Fruit fly (Drosophila melanogaster) whole organism, embryonic: Measurements from ENCODE around the gene eEF1alpha2.

Experiments
- CG10431 ChIP-seq: fragments of 200-800 bp; sonication (Bioruptor generic); optimal IDR thresholded peaks from 3 replicates; lab custom pipeline; 2018; ENCODE audit warnings: missing biosample characterization, mild to moderate bottlenecking, missing genetic modification characterization
- CG10654 ChIP-seq: fragments of 200-800 bp; sonication (Bioruptor generic); optimal IDR thresholded peaks from 2 replicates; lab custom pipeline; 2016; ENCODE audit warnings: missing biosample characterization, missing genetic modification characterization
- CG13123 ChIP-seq: fragments of 200-800 bp; sonication (Bioruptor generic); optimal IDR thresholded peaks from 2 replicates; lab custom pipeline; 2016; ENCODE audit warnings: missing biosample characterization, missing genetic modification characterization
- CG13287 ChIP-seq: fragments of 200-800 bp; sonication (Bioruptor generic); IDR thresholded peaks from 2 replicates; pipeline ENCODE4 v1.3.6; 2022; ENCODE audit warnings: missing biosample characterization, missing genetic modification characterization; ENCODE audit not compliant: partially characterized antibody
- CG13424 ChIP-seq: fragments of 200-800 bp; sonication (Bioruptor generic); optimal IDR thresholded peaks from 2 replicates; lab custom pipeline; 2019; ENCODE audit warnings: missing biosample characterization, mild to moderate bottlenecking, missing genetic modification characterization, moderate library complexity
- CG14710 ChIP-seq: fragments of 200-800 bp; sonication (Bioruptor generic); optimal IDR thresholded peaks from 3 replicates; lab custom pipeline; 2019; ENCODE audit warnings: missing biosample characterization, mild to moderate bottlenecking, missing genetic modification characterization, moderate library complexity
- CG15073 ChIP-seq: fragments of 200-800 bp; sonication (Bioruptor generic); optimal IDR thresholded peaks from 2 replicates; lab custom pipeline; 2016; ENCODE audit warnings: missing biosample characterization, missing genetic modification characterization
- CG17568 ChIP-seq: fragments of 200-800 bp; sonication (Bioruptor generic); optimal IDR thresholded peaks from 2 replicates; lab custom pipeline; 2018; ENCODE audit warnings: missing biosample characterization, mild to moderate bottlenecking, missing genetic modification characterization, moderate library complexity
- CG2678 ChIP-seq: fragments of 200-800 bp; sonication (Bioruptor generic); optimal IDR thresholded peaks from 3 replicates; lab custom pipeline; 2019; ENCODE audit warnings: missing biosample characterization, mild to moderate bottlenecking, missing genetic modification characterization, moderate library complexity
- CG2889 ChIP-seq: fragments of 200-800 bp; sonication (Bioruptor generic); IDR thresholded peaks from 3 replicates; pipeline ENCODE4 v1.3.6; 2022; ENCODE audit warnings: missing biosample characterization, missing genetic modification characterization
- CG30403 ChIP-seq: fragments of 200-800 bp; sonication (Bioruptor generic); optimal IDR thresholded peaks from 3 replicates; lab custom pipeline; 2016; ENCODE audit warnings: missing biosample characterization, missing genetic modification characterization
- CG34224 ChIP-seq: fragments of 200-800 bp; sonication (Bioruptor generic); IDR thresholded peaks from 3 replicates; pipeline ENCODE4 v1.3.6; 2022; ENCODE audit warnings: missing biosample characterization, missing genetic modification characterization; ENCODE audit not compliant: partially characterized antibody
- CG4328 ChIP-seq: fragments of 200-800 bp; sonication (Bioruptor generic); optimal IDR thresholded peaks from 3 replicates; lab custom pipeline; 2017; ENCODE audit warnings: missing biosample characterization, missing genetic modification reagents, missing genetic modification characterization
- CG4820 ChIP-seq: fragments of 200-800 bp; sonication (Bioruptor generic); optimal IDR thresholded peaks from 3 replicates; lab custom pipeline; 2016; ENCODE audit warnings: missing biosample characterization, missing genetic modification characterization
- CG5953 ChIP-seq: fragments of 200-800 bp; sonication (Bioruptor generic); IDR thresholded peaks from 2 replicates; pipeline ENCODE4 v1.3.6; 2022; ENCODE audit warnings: missing biosample characterization, missing genetic modification characterization
- CoRest ChIP-seq: fragments of 200-800 bp; sonication (Bioruptor generic); optimal IDR thresholded peaks from 3 replicates; lab custom pipeline; 2018; ENCODE audit warnings: missing biosample characterization, mild to moderate bottlenecking, missing genetic modification characterization, moderate library complexity
- Dad ChIP-seq: fragments of 200-800 bp; sonication (Bioruptor generic); optimal IDR thresholded peaks from 3 replicates; lab custom pipeline; 2016; ENCODE audit warnings: missing biosample characterization, missing genetic modification characterization
- Dll ChIP-seq: fragments of 200-800 bp; sonication (Bioruptor generic); IDR thresholded peaks from 4 replicates; pipeline ENCODE4 v1.3.6; 2022; ENCODE audit warnings: missing biosample characterization, missing genetic modification characterization; ENCODE audit not compliant: partially characterized antibody
- Drgx ChIP-seq: fragments of 200-800 bp; sonication (Bioruptor generic); IDR thresholded peaks from 2 replicates; pipeline ENCODE4 v1.3.6; 2022; ENCODE audit warnings: missing biosample characterization, missing genetic modification characterization
- Eip74EF ChIP-seq, 2 experiments: fragments of 200-800 bp in 1 of 2; fragments of >200 bp in 1 of 2; sonication (Bioruptor generic) in 1 of 2; optimal IDR thresholded peaks; 2 replicates each; lab custom pipeline; 2017 to 2019; ENCODE audit warnings: missing biosample characterization in 2 of 2, missing genetic modification characterization in 2 of 2, mild to moderate bottlenecking in 1 of 2, moderate library complexity in 1 of 2
- Ets97D ChIP-seq: fragments of 200-800 bp; sonication (Bioruptor generic); optimal IDR thresholded peaks from 3 replicates; lab custom pipeline; 2016; ENCODE audit warnings: missing biosample characterization, missing genetic modification characterization
- MBD-R2 ChIP-seq: fragments of 200-800 bp; sonication (Bioruptor generic); IDR thresholded peaks from 2 replicates; pipeline ENCODE4 v1.3.6; 2022; ENCODE audit warnings: missing biosample characterization, missing genetic modification characterization
- MTF-1 ChIP-seq: fragments of 200-800 bp; sonication (Bioruptor generic); optimal IDR thresholded peaks from 2 replicates; lab custom pipeline; 2018; ENCODE audit warnings: missing biosample characterization, mild to moderate bottlenecking, missing genetic modification characterization, borderline replicate concordance
- Mes4 ChIP-seq: fragments of 200-800 bp; sonication (Bioruptor generic); optimal IDR thresholded peaks from 2 replicates; lab custom pipeline; 2016; ENCODE audit warnings: missing biosample characterization, missing genetic modification characterization
- NK7.1 ChIP-seq: fragments of 200-800 bp; sonication (Bioruptor generic); optimal IDR thresholded peaks from 3 replicates; lab custom pipeline; 2016; ENCODE audit warnings: missing biosample characterization, missing genetic modification characterization
- Opbp ChIP-seq: fragments of 200-800 bp; sonication (Bioruptor generic); IDR thresholded peaks from 3 replicates; pipeline ENCODE4 v1.3.6; 2022; ENCODE audit warnings: missing biosample characterization, missing genetic modification characterization; ENCODE audit not compliant: partially characterized antibody
- Ptx1 ChIP-seq: fragments of 200-800 bp; sonication (Bioruptor generic); IDR thresholded peaks from 2 replicates; pipeline ENCODE4 v1.3.6; 2022; ENCODE audit warnings: missing biosample characterization, missing genetic modification characterization
- Rfx ChIP-seq: fragments of 200-800 bp; sonication (Bioruptor generic); IDR thresholded peaks from 2 replicates; pipeline ENCODE4 v1.3.6; 2022; ENCODE audit warnings: missing biosample characterization, missing genetic modification characterization
- Six4 ChIP-seq: fragments of 200-800 bp; sonication (Bioruptor generic); optimal IDR thresholded peaks from 2 replicates; lab custom pipeline; 2016; ENCODE audit warnings: missing biosample characterization, missing genetic modification characterization
- Ssrp ChIP-seq: fragments of 200-800 bp; sonication (Bioruptor generic); optimal IDR thresholded peaks from 2 replicates; lab custom pipeline; 2018; ENCODE audit warnings: missing biosample characterization, mild to moderate bottlenecking, missing genetic modification characterization, moderate library complexity
- Taf1 ChIP-seq: fragments of 200-800 bp; sonication (Bioruptor generic); IDR thresholded peaks from 2 replicates; pipeline ENCODE4 v1.3.6; 2022; ENCODE audit warnings: missing biosample characterization, missing genetic modification characterization
- ac ChIP-seq: fragments of 200-800 bp; sonication (Bioruptor generic); optimal IDR thresholded peaks from 3 replicates; lab custom pipeline; 2017; ENCODE audit warnings: missing biosample characterization, mild to moderate bottlenecking, missing genetic modification characterization
- bab2 ChIP-seq: fragments of 200-800 bp; sonication (Bioruptor generic); optimal IDR thresholded peaks from 2 replicates; lab custom pipeline; 2016; ENCODE audit warnings: missing biosample characterization, missing genetic modification characterization
- cas ChIP-seq: fragments of 200-800 bp; sonication (Bioruptor generic); IDR thresholded peaks from 2 replicates; pipeline ENCODE4 v1.3.6; 2022; ENCODE audit warnings: missing biosample characterization, missing genetic modification characterization
- cwo ChIP-seq: fragments of 200-800 bp; sonication (Bioruptor generic); optimal IDR thresholded peaks from 3 replicates; lab custom pipeline; 2017; ENCODE audit warnings: missing biosample characterization, missing genetic modification characterization, mild to moderate bottlenecking, moderate library complexity, missing genetic modification reagents
- dmrt99B ChIP-seq: fragments of 200-800 bp; sonication (Bioruptor generic); optimal IDR thresholded peaks from 2 replicates; lab custom pipeline; 2018; ENCODE audit warnings: missing biosample characterization, mild to moderate bottlenecking, missing genetic modification characterization, moderate library complexity
- eve ChIP-seq, 2 experiments: fragments of >200 bp; optimal IDR thresholded peaks; 2 replicates each; lab custom pipeline; 2017; ENCODE audit warnings: missing biosample characterization in 2 of 2, missing genetic modification characterization in 2 of 2
- fd102C ChIP-seq: fragments of 200-800 bp; sonication (Bioruptor generic); optimal IDR thresholded peaks from 2 replicates; lab custom pipeline; 2018; ENCODE audit warnings: missing biosample characterization, mild to moderate bottlenecking, missing genetic modification characterization, moderate library complexity
- fu2 ChIP-seq: fragments of 200-800 bp; sonication (Bioruptor generic); optimal IDR thresholded peaks from 2 replicates; lab custom pipeline; 2016; ENCODE audit warnings: missing biosample characterization, missing genetic modification characterization
- insv ChIP-seq, 2 experiments: fragments of 200-800 bp; sonication (Bioruptor generic); optimal IDR thresholded peaks; 3 replicates each; lab custom pipeline; 2016 to 2018; ENCODE audit warnings: missing biosample characterization in 2 of 2, missing genetic modification characterization in 2 of 2
- lab ChIP-seq: fragments of 200-800 bp; sonication (Bioruptor generic); optimal IDR thresholded peaks from 3 replicates; lab custom pipeline; 2017; ENCODE audit warnings: missing biosample characterization, missing genetic modification characterization, mild to moderate bottlenecking, moderate library complexity, missing genetic modification reagents
- nerfin-1 ChIP-seq: fragments of 200-800 bp; sonication (Bioruptor generic); optimal IDR thresholded peaks from 3 replicates; lab custom pipeline; 2019; ENCODE audit warnings: missing biosample characterization, mild to moderate bottlenecking, missing genetic modification characterization, moderate library complexity
- nmo ChIP-seq: fragments of 200-800 bp; sonication (Bioruptor generic); optimal IDR thresholded peaks from 2 replicates; lab custom pipeline; 2018; ENCODE audit warnings: missing biosample characterization, mild to moderate bottlenecking, missing genetic modification characterization, moderate library complexity
- onecut ChIP-seq: fragments of 200-800 bp; sonication (Bioruptor generic); IDR thresholded peaks from 2 replicates; pipeline ENCODE4 v1.3.6; 2022; ENCODE audit warnings: missing biosample characterization, missing genetic modification characterization
- salm ChIP-seq: fragments of 200-800 bp; sonication (Bioruptor generic); optimal IDR thresholded peaks from 2 replicates; lab custom pipeline; 2018; ENCODE audit warnings: missing biosample characterization, mild to moderate bottlenecking, missing genetic modification characterization
- sisA ChIP-seq: fragments of 200-800 bp; sonication (Bioruptor generic); IDR thresholded peaks from 2 replicates; pipeline ENCODE4 v1.3.6; 2022; ENCODE audit warnings: missing biosample characterization, missing genetic modification characterization
- sob ChIP-seq: fragments of 200-800 bp; sonication (Bioruptor generic); IDR thresholded peaks from 2 replicates; pipeline ENCODE4 v1.3.6; 2022; ENCODE audit warnings: missing biosample characterization, missing genetic modification characterization
- toy ChIP-seq: fragments of 200-800 bp; sonication (Bioruptor generic); IDR thresholded peaks from 2 replicates; pipeline ENCODE4 v1.3.6; 2022; ENCODE audit warnings: missing biosample characterization, missing genetic modification characterization

The eEF1alpha2 gene

dm6 chr3R:31776583-31777362 lies 38.5 kb downstream of the eEF1alpha2 start, which contains the start of the genes CG2126 and faf (continued):
- TF ChIP-seq eve (GFP tag; optimal IDR thresholded peaks at IDR 0.05; lab: Kevin White, UChicago) (no peak), sob (GFP tag; lab: Robert Waterston, UW) (peak; percentile 64), CG4328 (GFP tag; lab: Kevin White, UChicago) (peak; percentile 73), Dll (peak; percentile 63; the same call in 3 of the 4 replicates), Taf1 (GFP tag; lab: Robert Waterston, UW) (peak; percentile 57), sisA (GFP tag; lab: Robert Waterston, UW) (peak; percentile 64), salm (tag; lab: Kevin White, UChicago) (peak; percentile 29), Ptx1 (GFP tag; lab: Robert Waterston, UW) (peak; percentile 84), Dad (GFP tag; lab: Kevin White, UChicago) (peak; percentile 5), Eip74EF (GFP tag; optimal IDR thresholded peaks at IDR 0.05; lab: Kevin White, UChicago) (peak in 1 of 2 experiments; percentile 62), nerfin-1 (tag; lab: Kevin White, UChicago) (peak; percentile 45), dmrt99B (tag; lab: Kevin White, UChicago) (peak; percentile 81), CG14710 (tag; lab: Kevin White, UChicago) (peak; percentile 86), Drgx (GFP tag; lab: Robert Waterston, UW) (0 out of 2 replicates have a peak, but pooled peaks have one; percentile 14), CoRest (tag; lab: Kevin White, UChicago) (peak; percentile 86), CG13123 (GFP tag; lab: Kevin White, UChicago) (peak; percentile 63), insv (GFP tag; optimal IDR thresholded peaks at IDR 0.05; lab: Kevin White, UChicago) (peak in 1 of 2 experiments; percentile 42), MBD-R2 (GFP tag; lab: Robert Waterston, UW) (peak; percentile 29), CG17568 (no peak), CG4820 (GFP tag; lab: Kevin White, UChicago) (peak; percentile 61), Opbp (no peak), onecut (GFP tag; lab: Robert Waterston, UW) (peak; percentile 64), cas (GFP tag; lab: Robert Waterston, UW) (peak; percentile 60; the same call in 1 of the 2 replicates), toy (GFP tag; lab: Robert Waterston, UW) (no peak), cwo (GFP tag; lab: Kevin White, UChicago) (peak; percentile 52), CG34224 (GFP tag; lab: Robert Waterston, UW) (peak; percentile 51; the same call in 2 of the 3 replicates), CG10431 (GFP tag; lab: Kevin White, UChicago) (peak; percentile 44), CG2678 (tag; lab: Kevin White, UChicago) (peak; percentile 88), fu2 (GFP tag; lab: Kevin White, UChicago) (peak; percentile 55), MTF-1 (GFP tag; lab: Kevin White, UChicago) (no peak), bab2 (GFP tag; lab: Kevin White, UChicago) (peak; percentile 52), CG2889 (GFP tag; lab: Robert Waterston, UW) (peak; percentile 56; the same call in 2 of the 3 replicates), Ssrp (tag; lab: Kevin White, UChicago) (peak; percentile 80), ac (GFP tag; lab: Kevin White, UChicago) (no peak), Rfx (GFP tag; lab: Robert Waterston, UW) (peak; percentile 86), Mes4 (GFP tag; lab: Kevin White, UChicago) (no peak), fd102C (GFP tag; lab: Kevin White, UChicago) (no peak), Ets97D (peak; percentile 60), NK7.1 (peak; percentile 42), CG5953 (GFP tag; lab: Robert Waterston, UW) (0 out of 2 replicates have a peak, but pooled peaks have one; percentile 29), Six4 (GFP tag; lab: Kevin White, UChicago) (peak; percentile 70), CG13287 (GFP tag; lab: Robert Waterston, UW) (peak; percentile 61; the same call in 1 of the 2 replicates), CG13424 (tag; lab: Kevin White, UChicago) (peak; percentile 87), CG10654 (peak; percentile 63), lab (GFP tag; lab: Kevin White, UChicago) (no peak), CG15073 (peak; percentile 18), nmo (GFP tag; lab: Kevin White, UChicago) (peak; percentile 88), CG30403 (GFP tag; lab: Kevin White, UChicago) (peak; percentile 84)
